Worm (Caenorhabditis elegans) whole organism, late embryonic: ENCODE results near the gene Y82E9BR.5.

Source experiments
- F13H6.1 ChIP-seq: sonication (generic microtip); optimal IDR thresholded peaks from 2 replicates; lab custom pipeline; 2016; ENCODE audit warnings: missing genetic modification characterization, missing compliant biosample characterization
- Y22D7AL.16 ChIP-seq: sonication (generic microtip); optimal IDR thresholded peaks from 2 replicates; lab custom pipeline; 2016; ENCODE audit warnings: missing genetic modification characterization, missing compliant biosample characterization
- ceh-22 ChIP-seq: sonication (generic microtip); optimal IDR thresholded peaks from 2 replicates; lab custom pipeline; 2017; ENCODE audit warnings: missing biosample characterization, missing genetic modification characterization
- ceh-30 ChIP-seq: fragments of 150-350 bp; optimal IDR thresholded peaks from 2 replicates; lab custom pipeline; 2014; ENCODE audit warnings: missing biosample characterization, missing genetic modification characterization
- elt-2 ChIP-seq: sonication (generic microtip); optimal IDR thresholded peaks from 2 replicates; lab custom pipeline; 2016; ENCODE audit warnings: missing genetic modification reagents, missing genetic modification characterization, missing compliant biosample characterization
- hlh-13 ChIP-seq: fragments of 200-800 bp; sonication (Bioruptor generic); optimal IDR thresholded peaks from 2 replicates; lab custom pipeline; 2018; ENCODE audit warnings: mild to moderate bottlenecking, missing genetic modification characterization, missing compliant biosample characterization
- lin-11 ChIP-seq: fragments of 200-800 bp; sonication (Bioruptor generic); optimal IDR thresholded peaks from 2 replicates; lab custom pipeline; 2018; ENCODE audit warnings: mild to moderate bottlenecking, missing genetic modification characterization, missing compliant biosample characterization
- nfya-1 ChIP-seq: sonication (generic microtip); optimal IDR thresholded peaks from 2 replicates; lab custom pipeline; 2017; ENCODE audit warnings: missing genetic modification characterization, mild to moderate bottlenecking, missing compliant biosample characterization, antibody characterized with exemption, moderate library complexity
- nhr-11 ChIP-seq: fragments of 150-350 bp; optimal IDR thresholded peaks from 2 replicates; lab custom pipeline; 2014; ENCODE audit warnings: missing biosample characterization, missing genetic modification characterization
- nhr-232 ChIP-seq: sonication (generic microtip); optimal IDR thresholded peaks from 2 replicates; lab custom pipeline; 2016; ENCODE audit warnings: missing genetic modification characterization, missing compliant biosample characterization
- pha-4 ChIP-seq: fragments of 150-350 bp; optimal IDR thresholded peaks from 2 replicates; lab custom pipeline; 2018; ENCODE audit warnings: missing biosample characterization, missing genetic modification reagents, missing genetic modification characterization
- ttx-3 ChIP-seq: sonication (generic microtip); optimal IDR thresholded peaks from 2 replicates; lab custom pipeline; 2016; ENCODE audit warnings: missing genetic modification reagents, missing genetic modification characterization, missing compliant biosample characterization
- unc-3 ChIP-seq, 2 experiments: fragments of 200-800 bp in 1 of 2; sonication (Bioruptor generic) in 1 of 2; sonication (generic microtip) in 1 of 2; conservative IDR thresholded peaks in 1 of 2; optimal IDR thresholded peaks in 1 of 2; 2 replicates each; pipeline versions ENCODE4 v1.3.6 to Lab custom; 2016 to 2022; ENCODE audit warnings: missing compliant biosample characterization in 2 of 2, missing genetic modification characterization in 2 of 2, missing genetic modification reagents in 1 of 2

- TF ChIP-seq nhr-11 (no peak), elt-2 (peak; percentile 63), ttx-3 (tag; lab: Kevin White, UChicago) (no peak), F13H6.1 (no peak), Y22D7AL.16 (tag; lab: Kevin White, UChicago) (no peak), ceh-30 (no peak), unc-3 (GFP tag; conservative IDR thresholded peaks at IDR 0.05; lab: Robert Waterston, UW) (no peak), unc-3 (tag; optimal IDR thresholded peaks at IDR 0.05; lab: Kevin White, UChicago) (no peak), ceh-22 (tag; lab: Kevin White, UChicago) (no peak), lin-11 (tag; lab: Kevin White, UChicago) (no peak), hlh-13 (GFP tag; lab: Kevin White, UChicago) (no peak), nfya-1 (no peak), pha-4 (no peak), nhr-232 (tag; lab: Kevin White, UChicago) (no peak)
These were observed 14.0 kb downstream of the Y82E9BR.5 start for ce11 chrIII:1398183-1398582.
